Fruit fly (Drosophila melanogaster) whole organism, adult: ENCODE data around the gene CG4957.

Source experiments
- CG11617 ChIP-seq: fragments of 200-800 bp; sonication (Bioruptor generic); optimal IDR thresholded peaks from 2 replicates; lab custom pipeline; 2017; ENCODE audit warnings: mild to moderate bottlenecking, missing biosample characterization, missing genetic modification reagents, missing genetic modification characterization
- CG12768 ChIP-seq: fragments of 200-800 bp; sonication (Bioruptor generic); optimal IDR thresholded peaks from 2 replicates; lab custom pipeline; 2017; ENCODE audit warnings: missing biosample characterization, missing genetic modification characterization, mild to moderate bottlenecking, moderate library complexity, missing genetic modification reagents
- CG14711 ChIP-seq: fragments of 200-800 bp; sonication (Bioruptor generic); optimal IDR thresholded peaks from 2 replicates; lab custom pipeline; 2018; ENCODE audit warnings: missing biosample characterization, mild to moderate bottlenecking, missing genetic modification characterization, moderate library complexity
- CG1620 ChIP-seq: fragments of 200-800 bp; sonication (Bioruptor generic); optimal IDR thresholded peaks from 2 replicates; lab custom pipeline; 2016; ENCODE audit warnings: missing biosample characterization, missing genetic modification characterization
- CG33017 ChIP-seq: fragments of 200-800 bp; sonication (Bioruptor generic); optimal IDR thresholded peaks from 2 replicates; lab custom pipeline; 2018; ENCODE audit warnings: missing biosample characterization, mild to moderate bottlenecking, missing genetic modification characterization, moderate library complexity
- CG5204 ChIP-seq: fragments of 200-800 bp; sonication (Bioruptor generic); optimal IDR thresholded peaks from 2 replicates; lab custom pipeline; 2016; ENCODE audit warnings: missing biosample characterization, missing genetic modification characterization
- CG7045 ChIP-seq: fragments of 200-800 bp; sonication (Bioruptor generic); optimal IDR thresholded peaks from 2 replicates; lab custom pipeline; 2017; ENCODE audit warnings: missing biosample characterization, mild to moderate bottlenecking, missing genetic modification characterization
- Clk ChIP-seq: fragments of 200-800 bp; sonication (Bioruptor generic); optimal IDR thresholded peaks from 2 replicates; lab custom pipeline; 2017; ENCODE audit warnings: missing biosample characterization, missing genetic modification characterization
- Crg-1 ChIP-seq: fragments of 200-800 bp; sonication (Bioruptor generic); optimal IDR thresholded peaks from 2 replicates; lab custom pipeline; 2016; ENCODE audit warnings: missing biosample characterization, missing genetic modification characterization
- Hr96 ChIP-seq: fragments of 200-800 bp; sonication (Bioruptor generic); optimal IDR thresholded peaks from 2 replicates; lab custom pipeline; 2016; ENCODE audit warnings: missing biosample characterization, missing genetic modification characterization
- Mnt ChIP-seq: fragments of 200-800 bp; sonication (Bioruptor generic); optimal IDR thresholded peaks from 2 replicates; lab custom pipeline; 2016; ENCODE audit warnings: missing biosample characterization, mild to moderate bottlenecking, missing genetic modification characterization
- bab1 ChIP-seq: fragments of 200-800 bp; sonication (Bioruptor generic); optimal IDR thresholded peaks from 3 replicates; lab custom pipeline; 2019; ENCODE audit warnings: missing biosample characterization, mild to moderate bottlenecking, missing genetic modification characterization, moderate library complexity
- cic ChIP-seq: fragments of 200-800 bp; sonication (Bioruptor generic); optimal IDR thresholded peaks from 2 replicates; lab custom pipeline; 2017; ENCODE audit warnings: missing biosample characterization, mild to moderate bottlenecking, missing genetic modification characterization, moderate library complexity
- cnc ChIP-seq, 2 experiments: fragments of >200 bp; optimal IDR thresholded peaks; 2 replicates each; lab custom pipeline; 2017
- kay ChIP-seq: fragments of 200-800 bp; sonication (Bioruptor generic); peaks from one replicate; lab custom pipeline; 2016; ENCODE audit warnings: missing biosample characterization, missing genetic modification characterization, borderline replicate concordance
- ovo ChIP-seq: fragments of 200-800 bp; sonication (Bioruptor generic); optimal IDR thresholded peaks from 2 replicates; lab custom pipeline; 2016; ENCODE audit warnings: missing biosample characterization, missing genetic modification characterization
- pad ChIP-seq: fragments of 200-800 bp; sonication (Bioruptor generic); optimal IDR thresholded peaks from 3 replicates; lab custom pipeline; 2017; ENCODE audit warnings: missing biosample characterization, missing genetic modification characterization, mild to moderate bottlenecking, moderate library complexity, missing genetic modification reagents
- tj ChIP-seq: fragments of 200-800 bp; sonication (Bioruptor generic); optimal IDR thresholded peaks from 3 replicates; lab custom pipeline; 2017; ENCODE audit warnings: missing biosample characterization, mild to moderate bottlenecking, missing genetic modification characterization, moderate library complexity

CG4957 gene

dm6 chr2L:10230455-10230854 lies 38.2 kb upstream of the CG4957 start:
- TF ChIP-seq Crg-1 (GFP tag; lab: Kevin White, UChicago) (no peak), kay (GFP tag; lab: Kevin White, UChicago) (peak; percentile 84)

dm6 chr2L:10231092-10231494 lies 37.6 kb upstream of the CG4957 start:
- no peak for TF ChIP-seq kay (GFP tag; lab: Kevin White, UChicago)
- TF ChIP-seq cic, result no peak
- peak; percentile 71 for TF ChIP-seq bab1 (GFP tag; lab: Kevin White, UChicago)
- no peak for TF ChIP-seq Crg-1 (GFP tag; lab: Kevin White, UChicago)
- no peak for TF ChIP-seq CG12768 (GFP tag; lab: Kevin White, UChicago)
- TF ChIP-seq CG11617, result peak; percentile 2

dm6 chr2L:10231510-10231909 lies 37.2 kb upstream of the CG4957 start, which contains the start of gene ova:
Gene ova (minus strand): TSS chr2L:10231692.
- TF ChIP-seq ovo (GFP tag; lab: Kevin White, UChicago) (no peak), CG1620 (GFP tag; lab: Kevin White, UChicago) (no peak), CG7045 (GFP tag; lab: Kevin White, UChicago) (no peak), Crg-1 (GFP tag; lab: Kevin White, UChicago) (no peak), Mnt (GFP tag; lab: Kevin White, UChicago) (no peak), kay (GFP tag; lab: Kevin White, UChicago) (no peak), CG14711 (tag; lab: Kevin White, UChicago) (no peak), cic (no peak), CG5204 (GFP tag; lab: Kevin White, UChicago) (no peak)

- TF ChIP-seq cnc (optimal IDR thresholded peaks at IDR 0.05; lab: Kevin White, UChicago) (peak in 1 of 2 experiments; percentile 3), bab1 (GFP tag; lab: Kevin White, UChicago) (peak; percentile 18), ovo (GFP tag; lab: Kevin White, UChicago) (no peak), CG11617 (peak; percentile 47), Mnt (GFP tag; lab: Kevin White, UChicago) (peak; percentile 68), tj (no peak)
Measured at dm6 chr2L:10232152-10232816, 36.4 kb upstream of the CG4957 start, which contains the start of gene eEF1delta. Gene eEF1delta (plus strand): TSS chr2L:10232507.

DNA sequence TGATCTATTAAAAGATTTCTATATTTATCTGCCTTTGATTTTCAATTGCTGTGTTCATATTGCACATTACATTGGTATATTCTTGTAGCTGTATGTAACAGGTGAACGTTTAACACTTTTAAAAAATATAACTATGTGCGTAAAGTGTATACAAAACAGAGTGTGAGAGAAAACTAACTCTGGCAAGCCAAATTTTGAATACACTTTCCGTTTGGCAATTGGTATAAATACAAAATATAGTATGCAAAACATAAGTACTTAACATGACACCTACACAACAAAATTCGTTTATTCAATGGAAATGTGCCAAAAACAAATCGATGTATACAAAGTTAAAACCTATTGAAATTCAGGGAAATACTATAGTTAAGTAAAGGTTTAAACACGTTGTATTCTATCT lies 35.8 kb upstream of the CG4957 start:
- no peak for TF ChIP-seq Mnt (GFP tag; lab: Kevin White, UChicago)
- TF ChIP-seq CG11617, result peak; percentile 29
- TF ChIP-seq kay (GFP tag; lab: Kevin White, UChicago), result peak; percentile 91
- peak; percentile 46 for TF ChIP-seq cic

dm6 chr2L:10237725-10238446 lies 30.8 kb upstream of the CG4957 start, which contains the start of gene mthl15:
Gene mthl15 (minus strand): TSS chr2L:10238317.
- TF ChIP-seq cic (peak; percentile 72), pad (GFP tag; lab: Kevin White, UChicago) (peak; percentile 80), CG11617 (no peak), CG12768 (GFP tag; lab: Kevin White, UChicago) (peak; percentile 35), CG14711 (tag; lab: Kevin White, UChicago) (no peak)

dm6 chr2L:10238726-10239652 lies 29.7 kb upstream of the CG4957 start, which contains the start of gene me31B:
Gene me31B (plus strand): TSS chr2L:10239341.
- TF ChIP-seq Clk (no peak), cic (no peak), pad (GFP tag; lab: Kevin White, UChicago) (no peak), CG12768 (GFP tag; lab: Kevin White, UChicago) (no peak), CG11617 (no peak), kay (GFP tag; lab: Kevin White, UChicago) (peak; percentile 70), tj (peak; percentile 30), CG5204 (GFP tag; lab: Kevin White, UChicago) (no peak), cnc (optimal IDR thresholded peaks at IDR 0.05; lab: Kevin White, UChicago) (no peak), Hr96 (GFP tag; lab: Kevin White, UChicago) (no peak), CG33017 (tag; lab: Kevin White, UChicago) (no peak), Mnt (GFP tag; lab: Kevin White, UChicago) (no peak)
